Fruit fly (Drosophila melanogaster) whole organism, embryonic: ENCODE measurements around the gene CG8892.

Experiments
- Adf1 ChIP-seq: fragments of 200-800 bp; sonication (Bioruptor generic); IDR thresholded peaks from 2 replicates; pipeline ENCODE4 v1.3.6; 2022; ENCODE audit warnings: missing biosample characterization, missing genetic modification characterization
- B-H2 ChIP-seq: fragments of 200-800 bp; sonication (Bioruptor generic); optimal IDR thresholded peaks from 2 replicates; lab custom pipeline; 2018; ENCODE audit warnings: missing biosample characterization, mild to moderate bottlenecking, missing genetic modification characterization
- CG10431 ChIP-seq: fragments of 200-800 bp; sonication (Bioruptor generic); optimal IDR thresholded peaks from 3 replicates; lab custom pipeline; 2018; ENCODE audit warnings: missing biosample characterization, mild to moderate bottlenecking, missing genetic modification characterization
- CG10979 ChIP-seq: fragments of 200-800 bp; sonication (Bioruptor generic); optimal IDR thresholded peaks from 2 replicates; lab custom pipeline; 2018; ENCODE audit warnings: missing biosample characterization, mild to moderate bottlenecking, missing genetic modification characterization, moderate library complexity
- CG11560 ChIP-seq: fragments of 200-800 bp; sonication (Bioruptor generic); IDR thresholded peaks from 3 replicates; pipeline ENCODE4 v1.3.6; 2022; ENCODE audit warnings: missing biosample characterization, missing genetic modification characterization
- CG12236 ChIP-seq: fragments of 200-800 bp; sonication (Bioruptor generic); optimal IDR thresholded peaks from 2 replicates; lab custom pipeline; 2016; ENCODE audit warnings: missing biosample characterization, missing genetic modification characterization
- CG14050 ChIP-seq: fragments of 200-800 bp; sonication (Bioruptor generic); IDR thresholded peaks from 3 replicates; pipeline ENCODE4 v1.3.6; 2022; ENCODE audit warnings: missing biosample characterization, missing genetic modification characterization
- CG15269 ChIP-seq: fragments of 200-800 bp; sonication (Bioruptor generic); optimal IDR thresholded peaks from 2 replicates; lab custom pipeline; 2018; ENCODE audit warnings: missing biosample characterization, mild to moderate bottlenecking, missing genetic modification characterization, moderate library complexity
- CG15479 ChIP-seq: fragments of 200-800 bp; sonication (Bioruptor generic); optimal IDR thresholded peaks from 3 replicates; lab custom pipeline; 2019; ENCODE audit warnings: missing biosample characterization, mild to moderate bottlenecking, missing genetic modification characterization, moderate library complexity
- CG17568 ChIP-seq: fragments of 200-800 bp; sonication (Bioruptor generic); optimal IDR thresholded peaks from 2 replicates; lab custom pipeline; 2018; ENCODE audit warnings: missing biosample characterization, mild to moderate bottlenecking, missing genetic modification characterization, moderate library complexity
- CG2678 ChIP-seq: fragments of 200-800 bp; sonication (Bioruptor generic); optimal IDR thresholded peaks from 3 replicates; lab custom pipeline; 2019; ENCODE audit warnings: missing biosample characterization, mild to moderate bottlenecking, missing genetic modification characterization, moderate library complexity
- CG3407 ChIP-seq: fragments of 200-800 bp; sonication (Bioruptor generic); optimal IDR thresholded peaks from 2 replicates; lab custom pipeline; 2018; ENCODE audit warnings: missing biosample characterization, mild to moderate bottlenecking, missing genetic modification characterization
- CG34224 ChIP-seq: fragments of 200-800 bp; sonication (Bioruptor generic); IDR thresholded peaks from 3 replicates; pipeline ENCODE4 v1.3.6; 2022; ENCODE audit warnings: missing biosample characterization, missing genetic modification characterization; ENCODE audit not compliant: partially characterized antibody
- CG4820 ChIP-seq: fragments of 200-800 bp; sonication (Bioruptor generic); optimal IDR thresholded peaks from 3 replicates; lab custom pipeline; 2016; ENCODE audit warnings: missing biosample characterization, missing genetic modification characterization
- CG6765 ChIP-seq: fragments of 200-800 bp; sonication (Bioruptor generic); optimal IDR thresholded peaks from 3 replicates; lab custom pipeline; 2017; ENCODE audit warnings: missing biosample characterization, mild to moderate bottlenecking, missing genetic modification characterization
- CG7357 ChIP-seq: fragments of 200-800 bp; sonication (Bioruptor generic); IDR thresholded peaks from 3 replicates; pipeline ENCODE4 v1.3.6; 2022; ENCODE audit warnings: missing biosample characterization, missing genetic modification characterization
- CG8089 ChIP-seq: fragments of 200-800 bp; sonication (Bioruptor generic); optimal IDR thresholded peaks from 3 replicates; lab custom pipeline; 2016; ENCODE audit warnings: missing biosample characterization, missing genetic modification characterization
- CG8765 ChIP-seq: fragments of 200-800 bp; sonication (Bioruptor generic); IDR thresholded peaks from 2 replicates; pipeline ENCODE4 v1.3.6; 2022; ENCODE audit warnings: missing biosample characterization, missing genetic modification characterization
- CG9215 ChIP-seq: fragments of 200-800 bp; sonication (Bioruptor generic); IDR thresholded peaks from 2 replicates; pipeline ENCODE4 v1.3.6; 2022; ENCODE audit warnings: missing biosample characterization, missing genetic modification characterization
- Dref ChIP-seq: fragments of 200-800 bp; sonication (Bioruptor generic); IDR thresholded peaks from 2 replicates; pipeline ENCODE4 v1.3.6; 2022; ENCODE audit warnings: missing biosample characterization, missing genetic modification characterization
- Drgx ChIP-seq: fragments of 200-800 bp; sonication (Bioruptor generic); IDR thresholded peaks from 2 replicates; pipeline ENCODE4 v1.3.6; 2022; ENCODE audit warnings: missing biosample characterization, missing genetic modification characterization
- E2f2 ChIP-seq: fragments of 200-800 bp; sonication (Bioruptor generic); IDR thresholded peaks from 2 replicates; pipeline ENCODE4 v1.3.6; 2022; ENCODE audit warnings: missing biosample characterization, missing genetic modification characterization
- Fer3 ChIP-seq: fragments of 200-800 bp; sonication (Bioruptor generic); optimal IDR thresholded peaks from 2 replicates; lab custom pipeline; 2018; ENCODE audit warnings: missing biosample characterization, mild to moderate bottlenecking, missing genetic modification characterization, moderate library complexity
- H15 ChIP-seq: fragments of 200-800 bp; sonication (Bioruptor generic); IDR thresholded peaks from 3 replicates; pipeline ENCODE4 v1.3.6; 2022; ENCODE audit warnings: missing biosample characterization, missing genetic modification characterization
- HLHmδ ChIP-seq: fragments of 200-800 bp; sonication (Bioruptor generic); optimal IDR thresholded peaks from 2 replicates; lab custom pipeline; 2018; ENCODE audit warnings: missing biosample characterization, mild to moderate bottlenecking, missing genetic modification characterization, moderate library complexity
- Lpt ChIP-seq: fragments of >200 bp; optimal IDR thresholded peaks from 2 replicates; lab custom pipeline; 2018; ENCODE audit warnings: missing biosample characterization, missing genetic modification characterization
- NK7.1 ChIP-seq: fragments of 200-800 bp; sonication (Bioruptor generic); optimal IDR thresholded peaks from 3 replicates; lab custom pipeline; 2016; ENCODE audit warnings: missing biosample characterization, missing genetic modification characterization
- Nf-YC ChIP-seq: fragments of 200-800 bp; optimal IDR thresholded peaks from 3 replicates; lab custom pipeline; 2019; ENCODE audit warnings: missing biosample characterization, mild to moderate bottlenecking, missing genetic modification characterization, moderate library complexity
- NfI ChIP-seq: fragments of 200-800 bp; sonication (Bioruptor generic); optimal IDR thresholded peaks from 3 replicates; lab custom pipeline; 2018; ENCODE audit warnings: missing biosample characterization, mild to moderate bottlenecking, missing genetic modification characterization, moderate library complexity
- Opbp ChIP-seq: fragments of 200-800 bp; sonication (Bioruptor generic); IDR thresholded peaks from 3 replicates; pipeline ENCODE4 v1.3.6; 2022; ENCODE audit warnings: missing biosample characterization, missing genetic modification characterization; ENCODE audit not compliant: partially characterized antibody
- Optix ChIP-seq: fragments of 200-800 bp; sonication (Bioruptor generic); IDR thresholded peaks from 3 replicates; pipeline ENCODE4 v1.3.6; 2022; ENCODE audit warnings: missing biosample characterization, missing genetic modification characterization
- Side ChIP-seq: fragments of 200-800 bp; sonication (Bioruptor generic); optimal IDR thresholded peaks from 2 replicates; lab custom pipeline; 2016; ENCODE audit warnings: missing biosample characterization, missing genetic modification characterization
- Xbp1 ChIP-seq: fragments of 200-800 bp; sonication (Bioruptor generic); optimal IDR thresholded peaks from 3 replicates; lab custom pipeline; 2016; ENCODE audit warnings: missing biosample characterization, mild to moderate bottlenecking, missing genetic modification characterization
- aop ChIP-seq: fragments of 200-800 bp; sonication (Bioruptor generic); IDR thresholded peaks from 2 replicates; pipeline ENCODE4 v1.3.6; 2022; ENCODE audit warnings: missing biosample characterization, missing genetic modification characterization
- crc ChIP-seq: fragments of 200-800 bp; sonication (Bioruptor generic); optimal IDR thresholded peaks from 2 replicates; lab custom pipeline; 2016; ENCODE audit warnings: missing biosample characterization, missing genetic modification characterization
- dan ChIP-seq: fragments of 200-800 bp; sonication (Bioruptor generic); IDR thresholded peaks from 2 replicates; pipeline ENCODE4 v1.3.6; 2022; ENCODE audit warnings: missing biosample characterization, missing genetic modification characterization
- disco-r ChIP-seq: fragments of 200-800 bp; sonication (Bioruptor generic); optimal IDR thresholded peaks from 2 replicates; lab custom pipeline; 2016; ENCODE audit warnings: missing biosample characterization, missing genetic modification characterization
- dysf ChIP-seq: fragments of 200-800 bp; sonication (Bioruptor generic); IDR thresholded peaks from 3 replicates; pipeline ENCODE4 v1.3.6; 2022; ENCODE audit warnings: missing biosample characterization, missing genetic modification characterization
- exex ChIP-seq: fragments of 200-800 bp; sonication (Bioruptor generic); optimal IDR thresholded peaks from 4 replicates; lab custom pipeline; 2018; ENCODE audit warnings: missing biosample characterization, mild to moderate bottlenecking, missing genetic modification characterization, moderate library complexity
- grn ChIP-seq: fragments of 200-800 bp; sonication (Bioruptor generic); optimal IDR thresholded peaks from 3 replicates; lab custom pipeline; 2017; ENCODE audit warnings: missing biosample characterization, missing genetic modification characterization
- gt ChIP-seq: fragments of 200-800 bp; sonication (Bioruptor generic); IDR thresholded peaks from 2 replicates; pipeline ENCODE4 v1.3.6; 2022; ENCODE audit warnings: missing biosample characterization, missing genetic modification characterization
- lilli ChIP-seq: fragments of 200-800 bp; sonication (Bioruptor generic); optimal IDR thresholded peaks from 3 replicates; lab custom pipeline; 2016; ENCODE audit warnings: missing biosample characterization, missing genetic modification characterization
- pnt ChIP-seq: fragments of 200-800 bp; sonication (Bioruptor generic); optimal IDR thresholded peaks from 3 replicates; lab custom pipeline; 2016; ENCODE audit warnings: missing biosample characterization, missing genetic modification characterization
- repo ChIP-seq: fragments of 200-800 bp; sonication (Bioruptor generic); optimal IDR thresholded peaks from 2 replicates; lab custom pipeline; 2016; ENCODE audit warnings: missing biosample characterization, missing genetic modification characterization
- seq ChIP-seq: fragments of 200-800 bp; sonication (Bioruptor generic); IDR thresholded peaks from 2 replicates; pipeline ENCODE4 v1.3.6; 2022; ENCODE audit warnings: missing biosample characterization, missing genetic modification characterization
- sima ChIP-seq: fragments of 200-800 bp; sonication (Bioruptor generic); optimal IDR thresholded peaks from 2 replicates; lab custom pipeline; 2016; ENCODE audit warnings: missing biosample characterization, missing genetic modification characterization
- ssp ChIP-seq: fragments of 200-800 bp; sonication (Bioruptor generic); IDR thresholded peaks from 2 replicates; pipeline ENCODE4 v1.3.6; 2022; ENCODE audit warnings: missing biosample characterization, missing genetic modification characterization
- stwl ChIP-seq: fragments of 200-800 bp; sonication (Bioruptor generic); optimal IDR thresholded peaks from 3 replicates; lab custom pipeline; 2018; ENCODE audit warnings: missing biosample characterization, mild to moderate bottlenecking, missing genetic modification characterization, moderate library complexity
- tio ChIP-seq: fragments of 200-800 bp; sonication (Bioruptor generic); optimal IDR thresholded peaks from 2 replicates; lab custom pipeline; 2017; ENCODE audit warnings: missing biosample characterization, missing genetic modification characterization, inconsistent platforms
- tll ChIP-seq, 2 experiments: fragments of 200-800 bp in 1 of 2; fragments of >200 bp in 1 of 2; sonication (Bioruptor generic) in 1 of 2; optimal IDR thresholded peaks; 2 replicates each; lab custom pipeline; 2017 to 2019; ENCODE audit warnings: missing biosample characterization in 2 of 2, missing genetic modification characterization in 2 of 2, mild to moderate bottlenecking in 1 of 2, moderate library complexity in 1 of 2

CG8892 gene

DNA sequence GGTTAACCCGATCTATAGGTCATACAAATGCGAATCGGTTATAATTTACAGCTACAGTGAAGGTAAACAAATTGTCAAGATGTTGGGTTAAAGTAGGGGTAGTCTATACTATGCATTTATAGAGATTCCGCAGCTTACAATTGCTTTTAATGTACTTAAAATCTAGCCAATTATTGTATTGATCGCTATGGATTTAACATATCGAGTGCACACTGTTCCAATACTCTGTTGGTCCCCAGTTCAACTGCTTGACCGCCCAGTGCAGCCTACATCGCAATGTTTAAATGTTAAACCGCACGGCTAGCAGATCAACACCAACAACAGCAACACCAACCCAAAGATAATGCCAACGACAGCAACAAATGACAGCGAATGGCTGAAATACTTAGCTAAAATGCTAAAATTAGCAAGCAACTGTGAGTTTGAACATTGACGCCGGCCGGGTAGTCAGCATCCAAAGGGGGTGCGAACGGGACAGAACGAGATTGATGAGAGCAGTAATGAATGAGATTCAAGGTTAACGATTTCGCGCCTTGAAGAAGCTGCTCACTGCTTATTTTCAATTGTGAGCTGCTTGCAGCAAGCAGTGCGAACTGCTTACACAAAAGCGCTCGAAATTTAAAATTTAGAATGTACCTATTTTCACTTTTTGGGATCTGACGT, 19.7 kb upstream of the CG8892 start (continued):
- 0 out of 2 replicates have a peak, but pooled peaks have one; percentile 43 for TF ChIP-seq aop (GFP tag; lab: Robert Waterston, UW)
- TF ChIP-seq dysf: peak; percentile 11; the same call in 2 of the 3 replicates
- TF ChIP-seq CG10431: no peak
- no peak for TF ChIP-seq tll (GFP tag; optimal IDR thresholded peaks at IDR 0.05; lab: Kevin White, UChicago)
- no peak for TF ChIP-seq CG15479 (GFP tag; lab: Kevin White, UChicago)
- peak; percentile 66 for TF ChIP-seq dan (GFP tag; lab: Robert Waterston, UW)
- no peak for TF ChIP-seq CG3407 (GFP tag; lab: Kevin White, UChicago)
- no peak for TF ChIP-seq CG12236 (GFP tag; lab: Kevin White, UChicago)
- peak; percentile 31; the same call in 1 of the 2 replicates for TF ChIP-seq Dref (GFP tag; lab: Robert Waterston, UW)
- TF ChIP-seq seq: no peak
- peak; percentile 23; the same call in 2 of the 3 replicates for TF ChIP-seq Optix (GFP tag; lab: Robert Waterston, UW)
- no peak for TF ChIP-seq exex (tag; lab: Kevin White, UChicago)
- TF ChIP-seq grn (GFP tag; lab: Kevin White, UChicago): no peak
- no peak; the same call in 1 of the 2 replicates for TF ChIP-seq CG9215 (GFP tag; lab: Robert Waterston, UW)
- TF ChIP-seq Nf-YC (tag; lab: Kevin White, UChicago): peak; percentile 20
- TF ChIP-seq CG8089 (GFP tag; lab: Kevin White, UChicago): no peak
- no peak for TF ChIP-seq Lpt (GFP tag; lab: Kevin White, UChicago)
- TF ChIP-seq CG15269 (tag; lab: Kevin White, UChicago): no peak
- TF ChIP-seq Opbp (GFP tag; lab: Robert Waterston, UW): peak; percentile 67; the same call in 2 of the 3 replicates
- no peak for TF ChIP-seq CG34224 (GFP tag; lab: Robert Waterston, UW)
- TF ChIP-seq Xbp1 (GFP tag; lab: Kevin White, UChicago): no peak
- TF ChIP-seq stwl (tag; lab: Kevin White, UChicago): peak; percentile 24
- no peak for TF ChIP-seq CG17568 (GFP tag; lab: Kevin White, UChicago)
- TF ChIP-seq H15 (GFP tag; lab: Robert Waterston, UW): peak; percentile 48; the same call in 2 of the 3 replicates
- no peak for TF ChIP-seq Side (GFP tag; lab: Kevin White, UChicago)
- no peak for TF ChIP-seq CG6765 (GFP tag; lab: Kevin White, UChicago)
- peak; percentile 61 for TF ChIP-seq Drgx (GFP tag; lab: Robert Waterston, UW)
- TF ChIP-seq CG14050 (GFP tag; lab: Robert Waterston, UW): peak; percentile 19; the same call in 2 of the 3 replicates
- no peak for TF ChIP-seq CG4820 (GFP tag; lab: Kevin White, UChicago)
- TF ChIP-seq CG7357 (GFP tag; lab: Robert Waterston, UW): no peak; the same call in 2 of the 3 replicates
- TF ChIP-seq sima (GFP tag; lab: Kevin White, UChicago): no peak
- TF ChIP-seq pnt: no peak
- TF ChIP-seq lilli (GFP tag; lab: Kevin White, UChicago): no peak
- no peak for TF ChIP-seq NK7.1 (GFP tag; lab: Kevin White, UChicago)
- TF ChIP-seq ssp (GFP tag; lab: Robert Waterston, UW): no peak
- no peak for TF ChIP-seq crc (GFP tag; lab: Kevin White, UChicago)
- TF ChIP-seq tio (GFP tag; lab: Kevin White, UChicago): no peak
- no peak for TF ChIP-seq CG10979 (tag; lab: Kevin White, UChicago)
- peak; percentile 52; the same call in 1 of the 2 replicates for TF ChIP-seq Adf1 (GFP tag; lab: Robert Waterston, UW)
- no peak for TF ChIP-seq HLHmδ (GFP tag; lab: Kevin White, UChicago)
- TF ChIP-seq NfI: no peak
- TF ChIP-seq gt: no peak; the same call in 1 of the 2 replicates
- TF ChIP-seq Fer3 (tag; lab: Kevin White, UChicago): no peak
- TF ChIP-seq CG2678 (tag; lab: Kevin White, UChicago): no peak
- no peak for TF ChIP-seq repo
- no peak for TF ChIP-seq disco-r (GFP tag; lab: Kevin White, UChicago)
- TF ChIP-seq CG8765 (GFP tag; lab: Robert Waterston, UW): peak; percentile 52; the same call in 1 of the 2 replicates
- peak; percentile 13 for TF ChIP-seq B-H2 (GFP tag; lab: Kevin White, UChicago)
- TF ChIP-seq E2f2: peak; percentile 94
- TF ChIP-seq CG11560 (tag; lab: Robert Waterston, UW): no peak
